Worm (Caenorhabditis elegans): ENCODE results near the gene hlh-32.
A peak's percentile ranks its signal among the peaks of the same experiment; 100 is the strongest.
"Not testable (repeated sequence)": the region's sequence is repeated elsewhere in the genome, so short reads cannot be mapped to it uniquely, and the experiment has no call there.

ce11 chrIV:16172112-16172511, 39.8 kb downstream of the hlh-32 start:
- TF ChIP-seq nhr-120 (GFP tag; IDR thresholded peaks at IDR 0.05); ama-1 (optimal IDR thresholded peaks at IDR 0.05); ama-1 (GFP tag; optimal IDR thresholded peaks at IDR 0.05); ztf-25 (GFP tag; IDR thresholded peaks at IDR 0.05); him-1 (tag; optimal IDR thresholded peaks at IDR 0.05); unc-130 (GFP tag; optimal IDR thresholded peaks at IDR 0.05); pbrm-1 (GFP tag; IDR thresholded peaks at IDR 0.05); snpc-4 (GFP tag; optimal IDR thresholded peaks at IDR 0.05); ztf-22 (GFP tag; optimal IDR thresholded peaks at IDR 0.05); tbp1 (GFP tag; optimal IDR thresholded peaks at IDR 0.05); F57A8.1 (GFP tag; optimal IDR thresholded peaks at IDR 0.05); efl-1 (GFP tag; optimal IDR thresholded peaks at IDR 0.05); rpc-1 (optimal IDR thresholded peaks at IDR 0.05); F37B4.10 (GFP tag; IDR thresholded peaks at IDR 0.05); unc-62 (GFP tag; optimal IDR thresholded peaks at IDR 0.05): not testable (repeated sequence)
- TF ChIP-seq snpc-4 (tag; optimal IDR thresholded peaks at IDR 0.05) (peak in 1 of 4 experiments; percentile 73), rpc-1 (tag; optimal IDR thresholded peaks at IDR 0.05) (peak; percentile 17)

Data from whole organism, young adult.